Worm (Caenorhabditis elegans) whole organism, young adult: ENCODE measurements around the gene C06H2.7.

Source experiments
- B0035.1 ChIP-seq: sonication (generic microtip); optimal IDR thresholded peaks from 2 replicates; lab custom pipeline; 2016; ENCODE audit warnings: missing genetic modification characterization, mild to moderate bottlenecking, missing compliant biosample characterization, missing genotype, missing genetic modification reagents
- D2030.7 ChIP-seq: fragments of 200-800 bp; sonication (Bioruptor generic); IDR thresholded peaks from 2 replicates; pipeline ENCODE4 v1.3.6; 2022; ENCODE audit warnings: missing genetic modification reagents, missing genetic modification characterization, missing compliant biosample characterization
- F10E7.11 ChIP-seq: sonication (generic microtip); optimal IDR thresholded peaks from 2 replicates; lab custom pipeline; 2017; ENCODE audit warnings: mild to moderate bottlenecking, missing genetic modification characterization, moderate library complexity, missing compliant biosample characterization
- F23B12.7 ChIP-seq: sonication (generic microtip); optimal IDR thresholded peaks from 2 replicates; lab custom pipeline; 2017; ENCODE audit warnings: missing genetic modification characterization, mild to moderate bottlenecking, missing compliant biosample characterization, antibody characterized with exemption, moderate library complexity; ENCODE audit not compliant: insufficient read depth
- F49E8.2 ChIP-seq: sonication (generic microtip); optimal IDR thresholded peaks from 3 replicates; lab custom pipeline; 2017; ENCODE audit warnings: missing genetic modification characterization, mild to moderate bottlenecking, missing compliant biosample characterization, antibody characterized with exemption, moderate library complexity; ENCODE audit not compliant: insufficient read depth
- F52B5.7 ChIP-seq: sonication (generic microtip); optimal IDR thresholded peaks from 2 replicates; lab custom pipeline; 2016; ENCODE audit warnings: mild to moderate bottlenecking, missing genetic modification characterization, missing compliant biosample characterization
- F57C9.4 ChIP-seq: sonication (generic microtip); optimal IDR thresholded peaks from 2 replicates; lab custom pipeline; 2017; ENCODE audit warnings: mild to moderate bottlenecking, missing genetic modification characterization, missing compliant biosample characterization
- K12H6.12 ChIP-seq: fragments of 200-800 bp; sonication (Bioruptor generic); optimal IDR thresholded peaks from 2 replicates; lab custom pipeline; 2018; ENCODE audit warnings: mild to moderate bottlenecking, missing genetic modification characterization, missing compliant biosample characterization
- T26A5.8 ChIP-seq: sonication (generic microtip); optimal IDR thresholded peaks from 2 replicates; lab custom pipeline; 2016; ENCODE audit warnings: missing genetic modification characterization, missing compliant biosample characterization
- Y53G8AR.9 ChIP-seq: fragments of 200-800 bp; sonication (Bioruptor generic); conservative IDR thresholded peaks from 2 replicates; pipeline ENCODE4 v1.3.6; 2022; ENCODE audit warnings: missing genetic modification reagents, missing genetic modification characterization, missing compliant biosample characterization
- Y67H2A.10 ChIP-seq: fragments of 200-800 bp; sonication (Bioruptor generic); conservative IDR thresholded peaks from 2 replicates; pipeline ENCODE4 v1.3.6; 2022; ENCODE audit warnings: missing genetic modification reagents, missing genetic modification characterization, missing compliant biosample characterization
- Y79H2A.3 ChIP-seq: fragments of 200-800 bp; sonication (Bioruptor generic); conservative IDR thresholded peaks from 2 replicates; pipeline ENCODE4 v1.3.6; 2022; ENCODE audit warnings: missing genetic modification reagents, missing genetic modification characterization, missing compliant biosample characterization
- ZK185.1 ChIP-seq: sonication (generic microtip); optimal IDR thresholded peaks from 2 replicates; lab custom pipeline; 2016; ENCODE audit warnings: mild to moderate bottlenecking, missing genetic modification characterization, missing compliant biosample characterization; ENCODE audit not compliant: poor library complexity, severe bottlenecking
- akir-1 ChIP-seq: fragments of 200-800 bp; sonication (Bioruptor generic); optimal IDR thresholded peaks from 2 replicates; lab custom pipeline; 2018; ENCODE audit warnings: mild to moderate bottlenecking, missing genetic modification characterization, moderate library complexity, missing compliant biosample characterization
- atf-7 ChIP-seq: sonication (generic microtip); optimal IDR thresholded peaks from 2 replicates; lab custom pipeline; 2017; ENCODE audit warnings: mild to moderate bottlenecking, missing genetic modification characterization, missing compliant biosample characterization
- athp-1 ChIP-seq: sonication (generic microtip); optimal IDR thresholded peaks from 2 replicates; lab custom pipeline; 2017; ENCODE audit warnings: mild to moderate bottlenecking, missing genetic modification characterization, missing compliant biosample characterization
- attf-3 ChIP-seq: fragments of 200-800 bp; sonication (Bioruptor generic); conservative IDR thresholded peaks from 2 replicates; pipeline ENCODE4 v1.3.6; 2022; ENCODE audit warnings: missing genetic modification reagents, missing genetic modification characterization, missing compliant biosample characterization
- attf-5 ChIP-seq: fragments of 200-800 bp; sonication (Bioruptor generic); optimal IDR thresholded peaks from 2 replicates; lab custom pipeline; 2018; ENCODE audit warnings: mild to moderate bottlenecking, missing genetic modification characterization, missing compliant biosample characterization
- attf-6 ChIP-seq: fragments of 200-800 bp; sonication (Bioruptor generic); IDR thresholded peaks from 2 replicates; pipeline ENCODE4 v1.3.6; 2022; ENCODE audit warnings: missing genetic modification reagents, missing genetic modification characterization, missing compliant biosample characterization
- bed-1 ChIP-seq: fragments of 200-800 bp; sonication (Bioruptor generic); IDR thresholded peaks from 2 replicates; pipeline ENCODE4 v1.3.6; 2022; ENCODE audit warnings: missing genetic modification reagents, missing genetic modification characterization, missing compliant biosample characterization
- chd-7 ChIP-seq: sonication (generic microtip); optimal IDR thresholded peaks from 2 replicates; lab custom pipeline; 2016; ENCODE audit warnings: mild to moderate bottlenecking, missing genetic modification characterization, moderate library complexity, missing compliant biosample characterization
- dox-1 ChIP-seq: fragments of 200-800 bp; sonication (Bioruptor generic); IDR thresholded peaks from 2 replicates; pipeline ENCODE4 v1.3.6; 2022; ENCODE audit warnings: missing genetic modification reagents, missing genetic modification characterization, missing compliant biosample characterization
- efl-1 ChIP-seq: fragments of 150-350 bp; optimal IDR thresholded peaks from 2 replicates; lab custom pipeline; 2014; ENCODE audit warnings: missing biosample characterization, missing genetic modification reagents, missing genetic modification characterization
- egrh-3 ChIP-seq: fragments of 200-800 bp; sonication (Bioruptor generic); IDR thresholded peaks from 2 replicates; pipeline ENCODE4 v1.3.6; 2022; ENCODE audit warnings: missing genetic modification reagents, missing genetic modification characterization, missing compliant biosample characterization
- fkh-3 ChIP-seq: sonication (generic microtip); optimal IDR thresholded peaks from 2 replicates; lab custom pipeline; 2016; ENCODE audit warnings: mild to moderate bottlenecking, missing genetic modification characterization, missing compliant biosample characterization
- gei-17 ChIP-seq: fragments of 200-800 bp; sonication (Bioruptor generic); optimal IDR thresholded peaks from 2 replicates; lab custom pipeline; 2018; ENCODE audit warnings: mild to moderate bottlenecking, missing genetic modification characterization, missing compliant biosample characterization
- hlh-26 ChIP-seq: fragments of 200-800 bp; sonication (Bioruptor generic); conservative IDR thresholded peaks from 2 replicates; pipeline ENCODE4 v1.3.6; 2022; ENCODE audit warnings: missing genetic modification reagents, missing genetic modification characterization, missing compliant biosample characterization
- hmg-1.2 ChIP-seq: fragments of 200-800 bp; sonication (Bioruptor generic); IDR thresholded peaks from 2 replicates; pipeline ENCODE4 v1.3.6; 2022; ENCODE audit warnings: missing genetic modification reagents, missing genetic modification characterization, missing compliant biosample characterization
- let-526 ChIP-seq: fragments of 200-800 bp; sonication (Bioruptor generic); IDR thresholded peaks from 2 replicates; pipeline ENCODE4 v1.3.6; 2022; ENCODE audit warnings: missing genetic modification reagents, missing genetic modification characterization, missing compliant biosample characterization
- lin-40 ChIP-seq: sonication (generic microtip); optimal IDR thresholded peaks from 2 replicates; lab custom pipeline; 2016; ENCODE audit warnings: missing genetic modification characterization, mild to moderate bottlenecking, missing compliant biosample characterization, missing genotype, missing genetic modification reagents
- lin-54 ChIP-seq: fragments of 200-800 bp; sonication (Bioruptor generic); optimal IDR thresholded peaks from 2 replicates; lab custom pipeline; 2018; ENCODE audit warnings: mild to moderate bottlenecking, missing genetic modification characterization, missing compliant biosample characterization
- madf-10 ChIP-seq: sonication (generic microtip); optimal IDR thresholded peaks from 2 replicates; lab custom pipeline; 2016; ENCODE audit warnings: mild to moderate bottlenecking, missing genetic modification characterization, missing compliant biosample characterization
- mel-28 ChIP-seq: sonication (generic microtip); optimal IDR thresholded peaks from 2 replicates; lab custom pipeline; 2016; ENCODE audit warnings: borderline replicate concordance, mild to moderate bottlenecking, missing genetic modification characterization, missing compliant biosample characterization
- pha-4 ChIP-seq: fragments of 150-350 bp; sonication (generic microtip); optimal IDR thresholded peaks from 2 replicates; lab custom pipeline; 2014; ENCODE audit warnings: missing biosample characterization, missing genetic modification reagents, missing genetic modification characterization
- rcor-1 ChIP-seq: fragments of 200-800 bp; sonication (Bioruptor generic); IDR thresholded peaks from 2 replicates; pipeline ENCODE4 v1.3.6; 2022; ENCODE audit warnings: missing genetic modification reagents, missing genetic modification characterization, missing compliant biosample characterization
- rpc-1 ChIP-seq, 2 experiments: fragments of 150-350 bp in 1 of 2; sonication (generic microtip) in 1 of 2; optimal IDR thresholded peaks; 2 replicates each; lab custom pipeline; 2014 to 2018; ENCODE audit warnings: missing biosample characterization in 1 of 2, missing genetic modification characterization in 1 of 2, missing genetic modification reagents in 1 of 2, missing genotype in 1 of 2
- snpc-1.1 ChIP-seq: sonication (generic microtip); optimal IDR thresholded peaks from 2 replicates; lab custom pipeline; 2017; ENCODE audit warnings: missing genetic modification characterization, mild to moderate bottlenecking, missing compliant biosample characterization, antibody characterized with exemption, moderate library complexity, missing genotype, missing genetic modification reagents; ENCODE audit not compliant: insufficient read depth
- somi-1 ChIP-seq: fragments of 200-800 bp; sonication (Bioruptor generic); optimal IDR thresholded peaks from 2 replicates; lab custom pipeline; 2018; ENCODE audit warnings: mild to moderate bottlenecking, missing genetic modification characterization, missing compliant biosample characterization
- tbp1 ChIP-seq: fragments of 200-800 bp; sonication (Bioruptor generic); optimal IDR thresholded peaks from 2 replicates; lab custom pipeline; 2018; ENCODE audit warnings: mild to moderate bottlenecking, missing genetic modification characterization, missing compliant biosample characterization
- tbx-9 ChIP-seq: sonication (generic microtip); optimal IDR thresholded peaks from 2 replicates; lab custom pipeline; 2016; ENCODE audit warnings: borderline replicate concordance, missing genetic modification characterization, inconsistent platforms, missing compliant biosample characterization
- unc-62 ChIP-seq: fragments of 150-350 bp; optimal IDR thresholded peaks from 2 replicates; lab custom pipeline; 2014; ENCODE audit warnings: missing biosample characterization, missing genetic modification reagents, missing genetic modification characterization
- xnd-1 ChIP-seq: sonication (generic microtip); optimal IDR thresholded peaks from 2 replicates; lab custom pipeline; 2016; ENCODE audit warnings: missing genotype, missing genetic modification reagents, missing genetic modification characterization, missing compliant biosample characterization
- ztf-22 ChIP-seq: fragments of 200-800 bp; sonication (Bioruptor generic); optimal IDR thresholded peaks from 2 replicates; lab custom pipeline; 2018; ENCODE audit warnings: mild to moderate bottlenecking, missing genetic modification characterization, moderate library complexity, missing compliant biosample characterization
- ztf-25 ChIP-seq: fragments of 200-800 bp; sonication (Bioruptor generic); IDR thresholded peaks from 2 replicates; pipeline ENCODE4 v1.3.6; 2022; ENCODE audit warnings: missing genetic modification reagents, missing genetic modification characterization, missing compliant biosample characterization
- ztf-6 ChIP-seq: fragments of 200-800 bp; sonication (Bioruptor generic); IDR thresholded peaks from 2 replicates; pipeline ENCODE4 v1.3.6; 2022; ENCODE audit warnings: missing genetic modification reagents, missing genetic modification characterization, missing compliant biosample characterization

C06H2.7 gene

ce11 chrV:11104408-11104807 lies 40.2 kb downstream of the C06H2.7 start:
- TF ChIP-seq atf-7 (no peak), akir-1 (GFP tag; lab: Kevin White, UChicago) (no peak), bed-1 (GFP tag; lab: Robert Waterston, UW) (no peak), efl-1 (GFP tag; lab: Kevin White, UChicago) (no peak), lin-54 (no peak), gei-17 (GFP tag; lab: Kevin White, UChicago) (no peak), athp-1 (no peak), xnd-1 (no peak), attf-3 (GFP tag; lab: Robert Waterston, UW) (no peak), hlh-26 (GFP tag; lab: Robert Waterston, UW) (no peak), Y79H2A.3 (GFP tag; lab: Robert Waterston, UW) (no peak), madf-10 (no peak), ztf-6 (GFP tag; lab: Robert Waterston, UW) (no peak), egrh-3 (no peak), F49E8.2 (tag; lab: Kevin White, UChicago) (no peak), pha-4 (tag; lab: Kevin White, UChicago) (no peak), T26A5.8 (no peak), F23B12.7 (no peak)

ce11 chrV:11098599-11098998 lies 46.0 kb downstream of the C06H2.7 start, which contains the start of gene cdkl-1:
Gene cdkl-1, plus strand, starts transcription at chrV:11098899.
- TF ChIP-seq chd-7 (tag; lab: Kevin White, UChicago): no peak
- TF ChIP-seq Y67H2A.10 (GFP tag; lab: Robert Waterston, UW): no peak
- no peak for TF ChIP-seq rpc-1 (optimal IDR thresholded peaks at IDR 0.05; lab: Kevin White, UChicago)
- no peak for TF ChIP-seq rpc-1 (tag; optimal IDR thresholded peaks at IDR 0.05; lab: Kevin White, UChicago)
- TF ChIP-seq let-526 (GFP tag; lab: Robert Waterston, UW): no peak
- TF ChIP-seq ztf-22: no peak
- no peak for TF ChIP-seq ZK185.1 (tag; lab: Kevin White, UChicago)
- TF ChIP-seq D2030.7: no peak
- TF ChIP-seq snpc-1.1 (tag; lab: Kevin White, UChicago): no peak
- TF ChIP-seq unc-62 (GFP tag; lab: Kevin White, UChicago): no peak
- no peak for TF ChIP-seq F52B5.7 (tag; lab: Kevin White, UChicago)
- TF ChIP-seq ztf-25: no peak
- no peak for TF ChIP-seq tbx-9 (tag; lab: Kevin White, UChicago)
- TF ChIP-seq tbp1 (GFP tag; lab: Kevin White, UChicago): no peak

ce11 chrV:11095873-11096272 lies 48.7 kb downstream of the C06H2.7 start, which contains the start of gene Y42A5A.3:
Gene Y42A5A.3, minus strand, starts transcription at chrV:11095973.
- TF ChIP-seq F57C9.4 (tag; lab: Kevin White, UChicago) (no peak), let-526 (GFP tag; lab: Robert Waterston, UW) (no peak), B0035.1 (tag; lab: Kevin White, UChicago) (no peak), akir-1 (GFP tag; lab: Kevin White, UChicago) (no peak), somi-1 (GFP tag; lab: Kevin White, UChicago) (no peak), Y53G8AR.9 (GFP tag; lab: Robert Waterston, UW) (no peak), T26A5.8 (no peak), mel-28 (tag; lab: Kevin White, UChicago) (no peak), fkh-3 (tag; lab: Kevin White, UChicago) (no peak), rcor-1 (GFP tag; lab: Robert Waterston, UW) (no peak), lin-40 (tag; lab: Kevin White, UChicago) (no peak), tbx-9 (tag; lab: Kevin White, UChicago) (no peak), hmg-1.2 (GFP tag; lab: Robert Waterston, UW) (no peak), K12H6.12 (tag; lab: Kevin White, UChicago) (no peak), attf-6 (GFP tag; lab: Robert Waterston, UW) (no peak), attf-5 (GFP tag; lab: Kevin White, UChicago) (no peak), dox-1 (GFP tag; lab: Robert Waterston, UW) (no peak), madf-10 (no peak), Y67H2A.10 (GFP tag; lab: Robert Waterston, UW) (no peak), F10E7.11 (tag; lab: Kevin White, UChicago) (no peak)
